Fruit fly (Drosophila melanogaster) S2 (cell line): ENCODE data around the gene RpL3.

Experiments
- CG8478 ChIP-seq: fragments of >200 bp; optimal IDR thresholded peaks from 2 replicates; lab custom pipeline; 2018
- CTCF ChIP-seq, 2 experiments: fragments of >200 bp; optimal IDR thresholded peaks; 2 replicates each; lab custom pipeline; 2018

DNA sequence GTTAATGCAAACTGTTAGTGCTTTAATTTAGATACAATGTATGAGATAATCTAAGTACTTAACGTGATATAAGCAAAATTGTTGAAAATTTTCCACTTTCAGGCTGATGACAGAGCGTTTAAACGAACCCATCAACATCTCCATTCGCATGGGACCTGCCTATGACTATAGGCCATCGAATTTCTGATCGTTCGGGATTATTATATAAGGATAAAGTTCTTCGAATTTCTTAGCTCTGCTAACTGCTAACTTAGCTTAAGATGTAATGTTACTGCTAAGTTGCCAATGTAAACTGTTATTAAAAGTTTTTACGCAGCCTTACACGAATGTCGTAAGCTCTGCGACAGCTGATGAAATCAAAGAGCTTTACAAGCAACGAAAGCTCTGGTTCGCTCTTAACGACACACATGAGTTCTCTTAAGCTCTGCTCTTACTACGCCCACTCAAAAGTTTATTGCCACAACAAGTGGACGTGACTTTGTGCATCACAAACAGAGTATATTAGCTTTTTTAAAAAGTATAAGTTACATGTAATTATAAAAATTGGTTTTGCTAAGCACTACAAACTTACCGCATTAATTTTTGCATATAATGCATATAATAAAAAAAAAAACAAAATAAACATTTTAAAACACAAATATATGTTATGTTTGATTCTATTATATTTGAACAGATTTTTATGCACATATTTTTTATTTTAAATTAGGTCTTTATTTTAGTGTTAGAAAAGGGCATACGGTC is 24.9 kb upstream of the RpL3 start:
- no peak for TF ChIP-seq CG8478 (lab: Kevin White, UChicago)
- TF ChIP-seq CTCF (optimal IDR thresholded peaks at IDR 0.05; lab: Kevin White, UChicago), result no peak
